Worm (Caenorhabditis elegans): Measurements from ENCODE around the gene K09C4.7.

ce11 chrX:3301770-3302169 lies 29.1 kb downstream of the K09C4.7 start, which contains the start of gene F11D5.5:
- TF ChIP-seq W03F9.2 (tag; optimal IDR thresholded peaks at IDR 0.05): no peak
- TF ChIP-seq dao-5 (tag; optimal IDR thresholded peaks at IDR 0.05): no peak
- TF ChIP-seq him-1 (tag; optimal IDR thresholded peaks at IDR 0.05): no peak
